Fruit fly (Drosophila melanogaster): ENCODE data around the gene ppk22.

DNA sequence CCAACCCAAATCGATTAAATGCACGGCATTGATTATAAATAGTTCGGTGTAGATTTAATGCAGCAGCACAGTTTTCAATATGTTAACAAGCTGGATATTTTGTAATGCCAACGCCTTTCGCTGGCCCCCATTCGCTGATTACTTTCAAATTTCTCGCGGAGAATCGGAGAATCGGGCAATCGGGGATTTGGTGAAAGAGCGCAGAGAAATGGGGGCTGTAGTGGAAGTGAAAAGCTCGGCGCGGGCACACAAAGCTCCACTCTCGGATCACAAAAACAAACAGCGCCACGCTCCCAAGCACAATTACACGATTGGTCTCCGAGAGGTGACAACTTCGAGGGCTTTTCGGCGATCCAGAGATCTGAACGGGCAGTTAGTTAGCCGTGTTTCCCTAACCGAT lies 18.0 kb downstream of the ppk22 start, which contains the start of gene Esp:
- TF ChIP-seq ovo (GFP tag; optimal IDR thresholded peaks at IDR 0.05) (no peak), kay (GFP tag; ENCODE audit: borderline replicate concordance) (no peak), Mnt (GFP tag; optimal IDR thresholded peaks at IDR 0.05) (no peak), bab1 (GFP tag; optimal IDR thresholded peaks at IDR 0.05) (no peak), Clk (GFP tag; optimal IDR thresholded peaks at IDR 0.05) (no peak), cnc (optimal IDR thresholded peaks at IDR 0.05) (no peak), CG11617 (GFP tag; optimal IDR thresholded peaks at IDR 0.05) (no peak), CG12768 (GFP tag; optimal IDR thresholded peaks at IDR 0.05) (no peak), CG7045 (GFP tag; optimal IDR thresholded peaks at IDR 0.05) (no peak), CG14711 (tag; optimal IDR thresholded peaks at IDR 0.05) (no peak), toe (GFP tag; optimal IDR thresholded peaks at IDR 0.05) (no peak), pad (GFP tag; optimal IDR thresholded peaks at IDR 0.05) (no peak), CG1620 (GFP tag; optimal IDR thresholded peaks at IDR 0.05) (no peak), Hr96 (GFP tag; optimal IDR thresholded peaks at IDR 0.05) (no peak)

All from whole organism, adult.